Worm (Caenorhabditis elegans) whole organism, young adult: ENCODE results near the gene nhr-108.
A peak's percentile ranks its signal among the peaks of the same experiment; 100 is the strongest.

ENCODE experiments used
- C17E4.6 ChIP-seq: fragments of 200-800 bp; sonication (Bioruptor generic); IDR thresholded peaks from 2 replicates; pipeline ENCODE4 v1.3.6; 2022; ENCODE audit warnings: missing genetic modification reagents, missing genetic modification characterization, missing compliant biosample characterization
- D2030.7 ChIP-seq: fragments of 200-800 bp; sonication (Bioruptor generic); IDR thresholded peaks from 2 replicates; pipeline ENCODE4 v1.3.6; 2022; ENCODE audit warnings: missing genetic modification reagents, missing genetic modification characterization, missing compliant biosample characterization
- F22D6.2 ChIP-seq: sonication (generic microtip); optimal IDR thresholded peaks from 2 replicates; lab custom pipeline; 2016; ENCODE audit warnings: mild to moderate bottlenecking, missing genetic modification characterization, missing compliant biosample characterization
- F37B4.10 ChIP-seq: fragments of 200-800 bp; sonication (Bioruptor generic); IDR thresholded peaks from 2 replicates; pipeline ENCODE4 v1.3.6; 2022; ENCODE audit warnings: missing genetic modification characterization, missing compliant biosample characterization
- F49E8.2 ChIP-seq: sonication (generic microtip); optimal IDR thresholded peaks from 3 replicates; lab custom pipeline; 2017; ENCODE audit warnings: missing genetic modification characterization, mild to moderate bottlenecking, missing compliant biosample characterization, antibody characterized with exemption, moderate library complexity; ENCODE audit not compliant: insufficient read depth
- F52B5.7 ChIP-seq: sonication (generic microtip); optimal IDR thresholded peaks from 2 replicates; lab custom pipeline; 2016; ENCODE audit warnings: mild to moderate bottlenecking, missing genetic modification characterization, missing compliant biosample characterization
- F57A8.1 ChIP-seq: fragments of 200-800 bp; sonication (Bioruptor generic); optimal IDR thresholded peaks from 2 replicates; lab custom pipeline; 2018; ENCODE audit warnings: mild to moderate bottlenecking, missing genetic modification characterization, moderate library complexity, missing compliant biosample characterization
- F57C9.4 ChIP-seq: sonication (generic microtip); optimal IDR thresholded peaks from 2 replicates; lab custom pipeline; 2017; ENCODE audit warnings: mild to moderate bottlenecking, missing genetic modification characterization, missing compliant biosample characterization
- aptf-2 ChIP-seq: fragments of 200-800 bp; sonication (Bioruptor generic); conservative IDR thresholded peaks from 2 replicates; pipeline ENCODE4 v1.3.6; 2022; ENCODE audit warnings: missing genetic modification reagents, missing genetic modification characterization, missing compliant biosample characterization
- atf-7 ChIP-seq: sonication (generic microtip); optimal IDR thresholded peaks from 2 replicates; lab custom pipeline; 2017; ENCODE audit warnings: mild to moderate bottlenecking, missing genetic modification characterization, missing compliant biosample characterization
- athp-1 ChIP-seq: sonication (generic microtip); optimal IDR thresholded peaks from 2 replicates; lab custom pipeline; 2017; ENCODE audit warnings: mild to moderate bottlenecking, missing genetic modification characterization, missing compliant biosample characterization
- bed-2 ChIP-seq: fragments of 200-800 bp; sonication (Bioruptor generic); IDR thresholded peaks from 2 replicates; pipeline ENCODE4 v1.3.6; 2022; ENCODE audit warnings: missing genetic modification reagents, missing genetic modification characterization, missing compliant biosample characterization
- ccch-3 ChIP-seq: fragments of 200-800 bp; sonication (Bioruptor generic); optimal IDR thresholded peaks from 2 replicates; lab custom pipeline; 2018; ENCODE audit warnings: mild to moderate bottlenecking, missing genetic modification characterization, missing compliant biosample characterization
- cebp-1 ChIP-seq, 2 experiments: fragments of 200-800 bp in 1 of 2; sonication (Bioruptor generic) in 1 of 2; sonication (generic microtip) in 1 of 2; IDR thresholded peaks in 1 of 2; optimal IDR thresholded peaks in 1 of 2; 2 replicates each; pipeline versions ENCODE4 v1.3.6 to Lab custom; 2017 to 2022; ENCODE audit warnings: missing compliant biosample characterization in 2 of 2, missing genetic modification characterization in 2 of 2, mild to moderate bottlenecking in 1 of 2, missing genetic modification reagents in 1 of 2, moderate library complexity in 1 of 2
- cebp-2 ChIP-seq: fragments of 200-800 bp; sonication (Bioruptor generic); IDR thresholded peaks from 2 replicates; pipeline ENCODE4 v1.3.6; 2022; ENCODE audit warnings: missing genetic modification characterization, missing compliant biosample characterization
- ceh-100 ChIP-seq: fragments of 200-800 bp; sonication (Bioruptor generic); IDR thresholded peaks from 2 replicates; pipeline ENCODE4 v1.3.6; 2022; ENCODE audit warnings: missing genetic modification reagents, missing genetic modification characterization, missing compliant biosample characterization
- dox-1 ChIP-seq: fragments of 200-800 bp; sonication (Bioruptor generic); IDR thresholded peaks from 2 replicates; pipeline ENCODE4 v1.3.6; 2022; ENCODE audit warnings: missing genetic modification reagents, missing genetic modification characterization, missing compliant biosample characterization
- egl-44 ChIP-seq: fragments of 200-800 bp; sonication (Bioruptor generic); IDR thresholded peaks from 2 replicates; pipeline ENCODE4 v1.3.6; 2022; ENCODE audit warnings: missing genetic modification reagents, missing genetic modification characterization, missing compliant biosample characterization
- egrh-3 ChIP-seq: fragments of 200-800 bp; sonication (Bioruptor generic); IDR thresholded peaks from 2 replicates; pipeline ENCODE4 v1.3.6; 2022; ENCODE audit warnings: missing genetic modification reagents, missing genetic modification characterization, missing compliant biosample characterization
- him-1 ChIP-seq: sonication (generic microtip); optimal IDR thresholded peaks from 2 replicates; lab custom pipeline; 2016; ENCODE audit warnings: missing genotype, missing genetic modification reagents, missing genetic modification characterization, missing compliant biosample characterization
- hlh-26 ChIP-seq: fragments of 200-800 bp; sonication (Bioruptor generic); conservative IDR thresholded peaks from 2 replicates; pipeline ENCODE4 v1.3.6; 2022; ENCODE audit warnings: missing genetic modification reagents, missing genetic modification characterization, missing compliant biosample characterization
- hmg-1.2 ChIP-seq: fragments of 200-800 bp; sonication (Bioruptor generic); IDR thresholded peaks from 2 replicates; pipeline ENCODE4 v1.3.6; 2022; ENCODE audit warnings: missing genetic modification reagents, missing genetic modification characterization, missing compliant biosample characterization
- hmg-20 ChIP-seq: fragments of 200-800 bp; sonication (Bioruptor generic); IDR thresholded peaks from 2 replicates; pipeline ENCODE4 v1.3.6; 2022; ENCODE audit warnings: missing genetic modification reagents, missing genetic modification characterization, missing compliant biosample characterization
- let-607 ChIP-seq, 2 experiments: fragments of 200-800 bp in 1 of 2; sonication (Bioruptor generic) in 1 of 2; sonication (generic microtip) in 1 of 2; optimal IDR thresholded peaks; 2 replicates each; lab custom pipeline; 2016 to 2018; ENCODE audit warnings: mild to moderate bottlenecking in 2 of 2, missing compliant biosample characterization in 2 of 2, missing genetic modification characterization in 2 of 2, moderate library complexity in 2 of 2, missing genotype in 1 of 2
- mel-28 ChIP-seq: sonication (generic microtip); optimal IDR thresholded peaks from 2 replicates; lab custom pipeline; 2016; ENCODE audit warnings: borderline replicate concordance, mild to moderate bottlenecking, missing genetic modification characterization, missing compliant biosample characterization
- mes-4 ChIP-seq: sonication (generic microtip); optimal IDR thresholded peaks from 2 replicates; lab custom pipeline; 2016; ENCODE audit warnings: missing genotype, missing genetic modification characterization, missing compliant biosample characterization
- nfya-2 ChIP-seq: fragments of 200-800 bp; sonication (Bioruptor generic); IDR thresholded peaks from 2 replicates; pipeline ENCODE4 v1.3.6; 2022; ENCODE audit warnings: missing genetic modification reagents, missing genetic modification characterization, missing compliant biosample characterization
- nfyb-1 ChIP-seq: fragments of 200-800 bp; sonication (Bioruptor generic); IDR thresholded peaks from 2 replicates; pipeline ENCODE4 v1.3.6; 2022; ENCODE audit warnings: missing genetic modification reagents, missing genetic modification characterization, missing compliant biosample characterization
- nhr-179 ChIP-seq: sonication (generic microtip); optimal IDR thresholded peaks from 2 replicates; lab custom pipeline; 2016; ENCODE audit warnings: mild to moderate bottlenecking, missing genetic modification characterization, missing compliant biosample characterization
- nhr-80 ChIP-seq: sonication (generic microtip); optimal IDR thresholded peaks from 2 replicates; lab custom pipeline; 2016; ENCODE audit warnings: missing genetic modification characterization, missing compliant biosample characterization
- pha-4 ChIP-seq: fragments of 150-350 bp; sonication (generic microtip); optimal IDR thresholded peaks from 2 replicates; lab custom pipeline; 2014; ENCODE audit warnings: missing biosample characterization, missing genetic modification reagents, missing genetic modification characterization
- repo-1 ChIP-seq: sonication (generic microtip); optimal IDR thresholded peaks from 2 replicates; lab custom pipeline; 2017; ENCODE audit warnings: mild to moderate bottlenecking, missing genetic modification characterization, missing compliant biosample characterization
- tbp1 ChIP-seq: fragments of 200-800 bp; sonication (Bioruptor generic); optimal IDR thresholded peaks from 2 replicates; lab custom pipeline; 2018; ENCODE audit warnings: mild to moderate bottlenecking, missing genetic modification characterization, missing compliant biosample characterization
- zfh-2 ChIP-seq: fragments of 200-800 bp; sonication (Bioruptor generic); conservative IDR thresholded peaks from 2 replicates; pipeline ENCODE4 v1.3.6; 2022; ENCODE audit warnings: missing genetic modification reagents, missing genetic modification characterization, missing compliant biosample characterization
- zim-3 ChIP-seq: sonication (generic microtip); optimal IDR thresholded peaks from 2 replicates; lab custom pipeline; 2017; ENCODE audit warnings: mild to moderate bottlenecking, missing genetic modification characterization, moderate library complexity, missing compliant biosample characterization
- ztf-22 ChIP-seq: fragments of 200-800 bp; sonication (Bioruptor generic); optimal IDR thresholded peaks from 2 replicates; lab custom pipeline; 2018; ENCODE audit warnings: mild to moderate bottlenecking, missing genetic modification characterization, moderate library complexity, missing compliant biosample characterization
- ztf-28 ChIP-seq: fragments of 200-800 bp; sonication (Bioruptor generic); IDR thresholded peaks from 2 replicates; pipeline ENCODE4 v1.3.6; 2022; ENCODE audit warnings: missing genetic modification reagents, missing genetic modification characterization, missing compliant biosample characterization
- ztf-3 ChIP-seq: fragments of 200-800 bp; sonication (Bioruptor generic); optimal IDR thresholded peaks from 2 replicates; lab custom pipeline; 2018; ENCODE audit warnings: mild to moderate bottlenecking, missing genetic modification characterization, missing compliant biosample characterization
- ztf-6 ChIP-seq: fragments of 200-800 bp; sonication (Bioruptor generic); IDR thresholded peaks from 2 replicates; pipeline ENCODE4 v1.3.6; 2022; ENCODE audit warnings: missing genetic modification reagents, missing genetic modification characterization, missing compliant biosample characterization

Gene nhr-108

ce11 chrV:15891761-15892160 is 32.5 kb downstream of the nhr-108 start, which contains the start of gene T06C12.12:
TSS of gene T06C12.12 (plus strand) at chrV:15892061.
- TF ChIP-seq atf-7 (tag; lab: Kevin White, UChicago) (no peak), C17E4.6 (GFP tag; lab: Robert Waterston, UW) (no peak), aptf-2 (no peak), hlh-26 (GFP tag; lab: Robert Waterston, UW) (no peak)

DNA sequence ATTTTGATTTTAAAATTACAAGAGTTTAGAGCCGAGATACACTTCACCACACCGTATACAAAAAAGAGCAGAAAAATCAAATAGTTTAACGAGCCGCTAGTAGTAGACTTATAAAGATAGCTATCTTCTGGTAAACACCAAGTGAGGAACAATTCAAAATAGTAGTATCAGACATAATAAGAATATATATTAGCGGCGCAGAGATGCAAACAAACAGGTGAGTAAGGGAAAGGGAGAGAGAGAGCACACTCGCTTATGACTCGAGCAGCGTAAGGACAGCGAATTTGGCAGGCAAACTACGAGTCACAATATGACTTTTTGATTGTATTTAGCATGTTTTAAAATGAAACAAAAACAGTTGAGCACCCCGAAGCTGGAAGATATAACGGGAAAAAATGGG is 33.0 kb downstream of the nhr-108 start:
- TF ChIP-seq nfya-2 (GFP tag; lab: Robert Waterston, UW), result no peak
- TF ChIP-seq nhr-80 (tag; lab: Kevin White, UChicago), result peak; percentile 74
- TF ChIP-seq zim-3, result no peak
- no peak for TF ChIP-seq F57A8.1 (GFP tag; lab: Kevin White, UChicago)

DNA sequence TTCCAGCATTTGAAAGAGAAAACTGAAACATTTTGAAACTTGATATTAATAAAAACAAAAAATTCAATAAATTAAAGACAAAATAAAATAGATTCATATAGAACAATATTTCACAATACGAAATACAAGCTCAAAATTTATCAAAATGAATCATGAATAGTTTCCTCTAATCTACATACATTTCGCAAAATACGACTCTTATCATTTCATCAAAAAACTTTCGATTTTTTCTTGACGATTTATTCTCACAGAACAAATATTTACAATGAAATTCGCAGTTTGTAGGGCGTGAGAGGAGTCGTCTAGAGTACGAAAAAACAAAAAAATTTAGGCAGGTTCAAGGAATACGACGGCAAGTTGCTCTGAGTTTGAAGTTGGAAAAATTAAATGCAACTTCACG is 34.2 kb downstream of the nhr-108 start:
- TF ChIP-seq cebp-1 (GFP tag; IDR thresholded peaks at IDR 0.05; lab: Robert Waterston, UW) (no peak), cebp-1 (tag; optimal IDR thresholded peaks at IDR 0.05; lab: Kevin White, UChicago) (peak; percentile 28), bed-2 (GFP tag; lab: Robert Waterston, UW) (no peak), nhr-179 (no peak), ztf-6 (GFP tag; lab: Robert Waterston, UW) (no peak), F49E8.2 (tag; lab: Kevin White, UChicago) (no peak), egrh-3 (no peak), tbp1 (GFP tag; lab: Kevin White, UChicago) (no peak), aptf-2 (no peak), nhr-80 (tag; lab: Kevin White, UChicago) (peak; percentile 31), F37B4.10 (GFP tag; lab: Robert Waterston, UW) (no peak)

DNA sequence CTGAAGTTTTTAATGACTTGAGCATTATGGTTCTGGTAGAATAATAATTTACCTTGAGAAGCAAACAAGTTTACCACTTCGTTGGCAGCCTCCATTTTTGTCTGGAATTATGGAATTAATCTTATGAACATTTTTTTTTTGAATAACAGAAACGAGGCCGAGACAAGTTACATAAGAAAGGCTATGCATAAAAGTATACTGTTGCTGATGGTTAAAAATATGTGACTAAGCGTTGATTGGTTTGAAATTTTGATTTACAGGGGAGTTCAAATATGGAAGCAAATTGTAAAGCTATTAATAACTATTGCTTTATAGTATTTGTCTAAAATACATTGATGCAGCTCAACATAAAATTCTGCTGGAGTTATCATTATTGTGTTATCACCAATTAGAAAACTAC is 35.5 kb downstream of the nhr-108 start, which contains the start of gene cgt-1:
cgt-1 (minus strand) TSS at position 101 of the 400 bp plus-strand sequence.
- no peak for TF ChIP-seq F22D6.2 (tag; lab: Kevin White, UChicago)
- TF ChIP-seq hmg-20 (GFP tag; lab: Robert Waterston, UW), result no peak
- TF ChIP-seq ztf-3, result no peak
- no peak for TF ChIP-seq athp-1 (tag; lab: Kevin White, UChicago)
- no peak for TF ChIP-seq pha-4 (tag; lab: Kevin White, UChicago)

- TF ChIP-seq ztf-22 (GFP tag; lab: Kevin White, UChicago) (peak; percentile 26), atf-7 (tag; lab: Kevin White, UChicago) (no peak), egl-44 (GFP tag; lab: Robert Waterston, UW) (0 out of 2 replicates have a peak, but pooled peaks have one; percentile 23), nfyb-1 (GFP tag; lab: Robert Waterston, UW) (peak; percentile 55; the same call in 1 of the 2 replicates), let-607 (tag; optimal IDR thresholded peaks at IDR 0.05; lab: Kevin White, UChicago) (no peak), cebp-1 (GFP tag; IDR thresholded peaks at IDR 0.05; lab: Robert Waterston, UW) (no peak), cebp-1 (tag; optimal IDR thresholded peaks at IDR 0.05; lab: Kevin White, UChicago) (peak; percentile 21), nhr-80 (tag; lab: Kevin White, UChicago) (peak; percentile 72), dox-1 (GFP tag; lab: Robert Waterston, UW) (peak; percentile 32; the same call in 1 of the 2 replicates), F52B5.7 (tag; lab: Kevin White, UChicago) (no peak), athp-1 (tag; lab: Kevin White, UChicago) (no peak)
Measured at ce11 chrV:15887708-15888295, 36.5 kb downstream of the nhr-108 start.

DNA sequence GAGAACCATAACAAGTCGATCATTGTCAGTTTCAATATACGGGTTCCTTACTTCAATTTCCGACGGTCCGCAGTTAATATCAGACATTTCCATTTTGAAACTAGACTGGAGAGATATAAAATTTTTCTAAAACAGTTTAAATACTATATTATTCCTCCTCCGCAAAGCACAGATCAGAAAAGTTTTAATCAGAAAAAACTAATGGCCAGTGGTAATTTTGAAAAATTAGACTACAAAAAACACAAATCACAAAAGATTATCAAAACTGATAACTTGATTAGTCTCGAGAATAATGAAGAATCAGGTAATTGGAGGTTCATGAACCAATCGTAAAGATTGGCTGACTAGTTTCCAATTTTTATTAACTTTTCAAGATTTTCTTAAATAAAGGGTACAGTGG is 38.3 kb downstream of the nhr-108 start, which contains the start of gene T06C12.9:
T06C12.9 (minus strand) TSS at position 101 of the 400 bp plus-strand sequence.
- TF ChIP-seq zfh-2, result no peak
- no peak for TF ChIP-seq F57C9.4 (tag; lab: Kevin White, UChicago)
- TF ChIP-seq ceh-100 (GFP tag; lab: Robert Waterston, UW), result no peak
- TF ChIP-seq D2030.7 (GFP tag; lab: Robert Waterston, UW), result no peak
- no peak for TF ChIP-seq repo-1 (tag; lab: Kevin White, UChicago)
- no peak for TF ChIP-seq hmg-1.2 (GFP tag; lab: Robert Waterston, UW)
- no peak for TF ChIP-seq mel-28 (tag; lab: Kevin White, UChicago)
- no peak for TF ChIP-seq him-1 (tag; lab: Kevin White, UChicago)
- TF ChIP-seq mes-4 (tag; lab: Kevin White, UChicago), result no peak
- no peak for TF ChIP-seq ccch-3 (GFP tag; lab: Kevin White, UChicago)
- TF ChIP-seq ztf-28, result no peak
- no peak for TF ChIP-seq cebp-2 (GFP tag; lab: Robert Waterston, UW)
